Worm (Caenorhabditis elegans) whole organism, early embryonic: ENCODE results near the gene srg-47.

Experiments
- B0310.2 ChIP-seq: sonication (generic microtip); optimal IDR thresholded peaks from 2 replicates; lab custom pipeline; 2016; ENCODE audit warnings: mild to moderate bottlenecking, missing genetic modification characterization, missing compliant biosample characterization
- F13C5.2 ChIP-seq: sonication (generic microtip); optimal IDR thresholded peaks from 2 replicates; lab custom pipeline; 2017; ENCODE audit warnings: mild to moderate bottlenecking, missing genetic modification characterization, inconsistent platforms, missing compliant biosample characterization
- aly-1 ChIP-seq: sonication (generic microtip); optimal IDR thresholded peaks from 2 replicates; lab custom pipeline; 2016; ENCODE audit warnings: missing genetic modification characterization, missing compliant biosample characterization
- ama-1 ChIP-seq: fragments of 150-350 bp; optimal IDR thresholded peaks from 2 replicates; lab custom pipeline; 2014
- ceh-13 ChIP-seq: fragments of 200-800 bp; sonication (Bioruptor generic); optimal IDR thresholded peaks from 2 replicates; lab custom pipeline; 2018; ENCODE audit warnings: mild to moderate bottlenecking, missing genetic modification characterization, missing compliant biosample characterization
- ceh-36 ChIP-seq: sonication (generic microtip); optimal IDR thresholded peaks from 2 replicates; lab custom pipeline; 2016; ENCODE audit warnings: missing genetic modification characterization, inconsistent platforms, missing compliant biosample characterization
- ets-7 ChIP-seq: sonication (generic microtip); optimal IDR thresholded peaks from 2 replicates; lab custom pipeline; 2016; ENCODE audit warnings: missing genotype, missing genetic modification characterization, missing compliant biosample characterization
- flt-1 ChIP-seq: fragments of 200-800 bp; sonication (Bioruptor generic); IDR thresholded peaks from 2 replicates; pipeline ENCODE4 v1.3.6; 2022; ENCODE audit warnings: missing genetic modification characterization, missing compliant biosample characterization
- hmbx-1 ChIP-seq: sonication (generic microtip); optimal IDR thresholded peaks from 2 replicates; lab custom pipeline; 2016; ENCODE audit warnings: mild to moderate bottlenecking, missing genetic modification characterization, missing compliant biosample characterization
- hmg-4 ChIP-seq: fragments of 200-800 bp; sonication (Bioruptor generic); optimal IDR thresholded peaks from 2 replicates; lab custom pipeline; 2018; ENCODE audit warnings: mild to moderate bottlenecking, missing genetic modification characterization, missing compliant biosample characterization
- hnd-1 ChIP-seq: sonication (generic microtip); optimal IDR thresholded peaks from 2 replicates; lab custom pipeline; 2016; ENCODE audit warnings: missing genetic modification characterization, missing compliant biosample characterization
- pes-1 ChIP-seq: fragments of 200-800 bp; sonication (Bioruptor generic); IDR thresholded peaks from 2 replicates; pipeline ENCODE4 v1.3.6; 2022; ENCODE audit warnings: missing genetic modification reagents, missing genetic modification characterization, missing compliant biosample characterization
- scrt-1 ChIP-seq: fragments of 200-800 bp; sonication (Bioruptor generic); IDR thresholded peaks from 2 replicates; pipeline ENCODE4 v1.3.6; 2022; ENCODE audit warnings: missing genetic modification characterization, missing compliant biosample characterization
- sea-1 ChIP-seq: fragments of 200-800 bp; sonication (Bioruptor generic); conservative IDR thresholded peaks from 2 replicates; pipeline ENCODE4 v1.3.6; 2022; ENCODE audit warnings: missing genetic modification characterization, missing compliant biosample characterization
- tbx-11 ChIP-seq: fragments of 200-800 bp; sonication (Bioruptor generic); IDR thresholded peaks from 2 replicates; pipeline ENCODE4 v1.3.6; 2022; ENCODE audit warnings: missing genetic modification characterization, missing compliant biosample characterization
- tbx-37 ChIP-seq: fragments of 200-800 bp; sonication (Bioruptor generic); conservative IDR thresholded peaks from 2 replicates; pipeline ENCODE4 v1.3.6; 2022; ENCODE audit warnings: missing genetic modification reagents, missing genetic modification characterization, missing compliant biosample characterization
- tra-4 ChIP-seq: sonication (generic microtip); optimal IDR thresholded peaks from 2 replicates; lab custom pipeline; 2017; ENCODE audit warnings: missing genetic modification characterization, missing compliant biosample characterization

Gene srg-47

DNA sequence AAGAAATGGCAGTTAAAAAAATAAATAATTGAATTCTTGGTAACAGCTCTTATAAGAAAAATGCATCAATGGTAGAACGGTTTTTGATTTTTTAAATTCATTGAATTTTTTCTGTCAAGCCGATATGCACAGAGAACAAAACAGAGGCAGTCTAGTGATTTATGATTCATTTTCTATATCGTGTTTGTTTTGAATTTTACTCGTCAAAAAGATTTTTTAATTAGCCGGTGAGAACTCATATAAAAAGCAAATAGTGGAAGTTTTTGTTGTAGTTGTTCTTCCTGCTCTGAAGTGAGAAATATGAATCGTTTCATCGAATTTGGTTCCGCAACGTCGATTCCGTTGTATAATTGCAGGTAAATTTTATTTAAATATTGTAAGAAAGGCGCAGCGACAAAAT is 3.2 kb upstream of the srg-47 start, which contains the start of gene srt-32:
Gene srt-32 (plus strand): TSS at position 301 of the 400 bp plus-strand sequence.
- TF ChIP-seq hnd-1 (tag; lab: Kevin White, UChicago) (no peak), ama-1 (lab: Kevin White, UChicago) (no peak), B0310.2 (tag; lab: Kevin White, UChicago) (no peak), hmg-4 (GFP tag; lab: Kevin White, UChicago) (no peak), pes-1 (GFP tag; lab: Robert Waterston, UW) (no peak), F13C5.2 (no peak), tbx-11 (GFP tag; lab: Robert Waterston, UW) (no peak), ceh-13 (no peak), ceh-36 (tag; lab: Kevin White, UChicago) (no peak), hmbx-1 (tag; lab: Kevin White, UChicago) (no peak), ets-7 (no peak), scrt-1 (GFP tag; lab: Robert Waterston, UW) (no peak), tra-4 (tag; lab: Kevin White, UChicago) (no peak), tbx-37 (GFP tag; lab: Robert Waterston, UW) (no peak), sea-1 (GFP tag; lab: Robert Waterston, UW) (no peak), flt-1 (GFP tag; lab: Robert Waterston, UW) (no peak), aly-1 (no peak)

DNA sequence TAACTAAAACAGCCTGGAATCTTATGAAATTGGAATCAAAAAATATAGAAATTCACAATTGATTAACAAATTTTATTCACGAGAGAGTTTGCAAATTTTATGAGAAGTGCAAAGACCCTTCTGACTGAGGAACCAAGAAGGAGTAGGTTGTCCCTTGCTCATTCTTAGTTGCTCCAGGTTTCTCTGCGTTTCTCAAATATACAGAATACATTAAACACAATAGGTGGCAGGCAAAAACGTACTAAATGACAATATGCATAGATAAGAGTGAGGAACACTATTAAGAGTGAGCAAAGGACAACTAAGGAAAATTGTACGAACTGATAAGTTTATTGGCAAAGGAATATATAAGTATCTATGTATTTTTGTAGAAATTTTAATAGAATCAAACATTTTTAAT is 2.7 kb upstream of the srg-47 start, which contains the start of gene C53A5.9:
Gene C53A5.9 (minus strand): TSS at position 101 of the 400 bp plus-strand sequence.
- no peak for TF ChIP-seq aly-1
- no peak for TF ChIP-seq flt-1 (GFP tag; lab: Robert Waterston, UW)
- TF ChIP-seq hnd-1 (tag; lab: Kevin White, UChicago) = no peak
- TF ChIP-seq hmg-4 (GFP tag; lab: Kevin White, UChicago) = no peak
- TF ChIP-seq ceh-13 = no peak
- TF ChIP-seq tra-4 (tag; lab: Kevin White, UChicago) = no peak
- TF ChIP-seq ama-1 (lab: Kevin White, UChicago) = no peak

DNA sequence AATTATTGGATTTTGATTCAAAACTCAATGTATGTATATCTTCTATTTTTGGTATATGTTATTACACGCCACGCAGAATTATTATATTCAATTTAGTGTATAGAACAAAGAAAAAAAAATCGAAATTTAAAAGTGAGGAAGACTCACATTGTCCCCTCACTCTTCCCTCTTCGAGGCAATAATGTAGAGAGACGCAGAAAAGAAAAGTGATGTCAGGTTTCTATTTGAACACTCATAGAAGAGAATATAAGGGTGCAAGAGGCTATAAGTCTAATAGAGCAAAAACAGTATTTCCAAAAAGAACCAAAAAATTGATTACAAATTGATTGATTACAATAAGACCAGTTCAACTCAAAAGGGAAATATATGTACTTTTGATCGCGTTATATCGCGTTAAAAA is 7.6 kb downstream of the srg-47 start:
- TF ChIP-seq hmg-4 (GFP tag; lab: Kevin White, UChicago) (no peak), ama-1 (lab: Kevin White, UChicago) (no peak), B0310.2 (tag; lab: Kevin White, UChicago) (no peak), pes-1 (GFP tag; lab: Robert Waterston, UW) (no peak), ceh-36 (tag; lab: Kevin White, UChicago) (no peak), sea-1 (GFP tag; lab: Robert Waterston, UW) (no peak), flt-1 (GFP tag; lab: Robert Waterston, UW) (no peak), scrt-1 (GFP tag; lab: Robert Waterston, UW) (no peak), ceh-13 (no peak), aly-1 (no peak), tra-4 (tag; lab: Kevin White, UChicago) (no peak)

DNA sequence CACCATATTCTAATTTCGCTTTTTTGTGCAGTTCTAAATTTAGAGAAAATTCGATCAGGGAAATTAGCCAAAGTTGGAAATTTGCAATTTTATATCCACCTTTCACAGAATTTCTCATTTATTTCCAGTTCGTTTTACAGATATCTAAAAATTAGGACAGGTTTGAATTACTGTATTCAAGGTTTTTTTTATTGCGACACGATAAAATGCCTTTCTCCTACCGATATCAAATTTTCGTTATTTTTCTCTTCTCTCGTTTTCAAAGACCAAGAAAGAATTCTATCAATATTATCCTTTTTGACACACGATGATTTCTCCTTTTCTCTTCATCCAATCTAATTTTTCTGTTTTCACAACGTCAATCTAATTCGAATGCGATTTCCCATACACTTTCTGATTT is 9.5 kb downstream of the srg-47 start, which contains the start of gene C53A5.13:
Gene C53A5.13 (plus strand): TSS at position 301 of the 400 bp plus-strand sequence.
- TF ChIP-seq tra-4 (tag; lab: Kevin White, UChicago) = no peak
- no peak for TF ChIP-seq sea-1 (GFP tag; lab: Robert Waterston, UW)
- TF ChIP-seq flt-1 (GFP tag; lab: Robert Waterston, UW) = no peak

- no peak for TF ChIP-seq pes-1 (GFP tag; lab: Robert Waterston, UW)
- no peak for TF ChIP-seq scrt-1 (GFP tag; lab: Robert Waterston, UW)
- TF ChIP-seq aly-1 = no peak
- no peak for TF ChIP-seq ets-7
- no peak for TF ChIP-seq ceh-36 (tag; lab: Kevin White, UChicago)
- no peak for TF ChIP-seq hmg-4 (GFP tag; lab: Kevin White, UChicago)
- TF ChIP-seq F13C5.2 = no peak
- no peak for TF ChIP-seq ceh-13
- TF ChIP-seq ama-1 (lab: Kevin White, UChicago) = no peak
- TF ChIP-seq flt-1 (GFP tag; lab: Robert Waterston, UW) = no peak
- TF ChIP-seq hnd-1 (tag; lab: Kevin White, UChicago) = no peak
- no peak for TF ChIP-seq hmbx-1 (tag; lab: Kevin White, UChicago)
- TF ChIP-seq sea-1 (GFP tag; lab: Robert Waterston, UW) = no peak
- TF ChIP-seq tbx-37 (GFP tag; lab: Robert Waterston, UW) = no peak
- no peak for TF ChIP-seq tra-4 (tag; lab: Kevin White, UChicago)
- no peak for TF ChIP-seq tbx-11 (GFP tag; lab: Robert Waterston, UW)
- TF ChIP-seq B0310.2 (tag; lab: Kevin White, UChicago) = no peak
Observed at ce11 chrV:14545816-14546283, 10.2 kb downstream of the srg-47 start, which contains the start of gene rike-1. Gene rike-1 (minus strand): TSS chrV:14545866.

DNA sequence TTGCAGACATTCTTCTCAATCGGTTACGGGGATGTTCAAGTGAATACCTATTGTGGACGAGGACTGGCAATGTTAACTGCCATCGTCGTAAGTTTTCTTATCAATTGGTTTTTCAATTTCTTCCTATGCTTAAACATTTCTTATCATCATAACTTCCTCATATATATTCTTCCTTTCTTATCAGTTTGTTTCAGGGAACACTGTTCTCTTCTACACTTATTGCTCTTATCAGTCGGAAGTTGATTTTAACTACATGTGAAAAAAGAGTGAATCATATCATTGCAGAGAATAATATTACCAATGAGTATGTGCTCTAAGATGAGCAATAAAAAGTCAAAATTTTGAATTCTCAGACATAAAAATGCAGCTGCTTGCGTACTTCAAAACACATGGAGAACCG is 13.9 kb downstream of the srg-47 start:
- no peak for TF ChIP-seq scrt-1 (GFP tag; lab: Robert Waterston, UW)
- TF ChIP-seq tra-4 (tag; lab: Kevin White, UChicago) = no peak
- TF ChIP-seq pes-1 (GFP tag; lab: Robert Waterston, UW) = no peak
- no peak for TF ChIP-seq ama-1 (lab: Kevin White, UChicago)
- no peak for TF ChIP-seq hmg-4 (GFP tag; lab: Kevin White, UChicago)
- no peak for TF ChIP-seq aly-1
- TF ChIP-seq tbx-37 (GFP tag; lab: Robert Waterston, UW) = no peak
- TF ChIP-seq sea-1 (GFP tag; lab: Robert Waterston, UW) = no peak
- TF ChIP-seq ets-7 = no peak
- TF ChIP-seq ceh-36 (tag; lab: Kevin White, UChicago) = no peak
- TF ChIP-seq hmbx-1 (tag; lab: Kevin White, UChicago) = no peak
- no peak for TF ChIP-seq tbx-11 (GFP tag; lab: Robert Waterston, UW)

DNA sequence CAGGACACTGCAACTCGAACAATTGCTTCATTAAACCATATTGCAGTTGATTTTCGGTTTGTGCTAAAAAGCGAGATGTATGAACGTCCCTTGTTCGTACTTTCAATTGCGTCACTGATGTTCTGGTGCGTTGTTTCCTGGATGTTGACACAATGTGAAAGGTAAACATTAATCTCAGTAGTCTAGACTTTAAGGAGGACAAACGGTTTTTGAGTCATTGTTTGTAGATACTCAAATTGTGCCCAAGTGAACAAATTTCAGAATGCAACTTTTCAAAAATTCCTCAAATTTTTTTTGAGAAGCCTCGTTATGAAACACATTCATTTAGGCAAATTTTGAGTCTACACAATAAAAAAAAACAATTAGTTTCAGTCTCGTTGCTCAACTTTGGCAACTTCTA is 15.2 kb downstream of the srg-47 start:
- TF ChIP-seq ceh-13 = no peak
- no peak for TF ChIP-seq ama-1 (lab: Kevin White, UChicago)
- TF ChIP-seq B0310.2 (tag; lab: Kevin White, UChicago) = no peak
- no peak for TF ChIP-seq hmg-4 (GFP tag; lab: Kevin White, UChicago)
- no peak for TF ChIP-seq hmbx-1 (tag; lab: Kevin White, UChicago)
- TF ChIP-seq aly-1 = no peak
- no peak for TF ChIP-seq tbx-37 (GFP tag; lab: Robert Waterston, UW)
- TF ChIP-seq sea-1 (GFP tag; lab: Robert Waterston, UW) = no peak
- TF ChIP-seq F13C5.2 = no peak
- TF ChIP-seq tra-4 (tag; lab: Kevin White, UChicago) = no peak
- no peak for TF ChIP-seq scrt-1 (GFP tag; lab: Robert Waterston, UW)
